Fruit fly (Drosophila melanogaster) whole organism, prepupa: ENCODE results near the gene CG32267.
A peak's percentile ranks its signal among the peaks of the same experiment; 100 is the strongest.

Experiments used
- Blimp-1 ChIP-seq: fragments of 200-800 bp; sonication (Bioruptor generic); optimal IDR thresholded peaks from 3 replicates; lab custom pipeline; 2017; ENCODE audit warnings: missing biosample characterization, missing genetic modification characterization, mild to moderate bottlenecking, moderate library complexity, missing genetic modification reagents
- CG10669 ChIP-seq: fragments of 200-800 bp; sonication (Bioruptor generic); optimal IDR thresholded peaks from 3 replicates; lab custom pipeline; 2018; ENCODE audit warnings: missing biosample characterization, mild to moderate bottlenecking, missing genetic modification characterization, moderate library complexity
- CG11294 ChIP-seq: fragments of 200-800 bp; sonication (Bioruptor generic); IDR thresholded peaks from 2 replicates; pipeline ENCODE4 v1.3.6; 2022; ENCODE audit warnings: missing biosample characterization, missing genetic modification characterization
- CG11902 ChIP-seq: fragments of 200-800 bp; sonication (Bioruptor generic); optimal IDR thresholded peaks from 3 replicates; lab custom pipeline; 2016; ENCODE audit warnings: missing biosample characterization, missing genetic modification characterization
- CG15336 ChIP-seq: fragments of 200-800 bp; sonication (Bioruptor generic); IDR thresholded peaks from 2 replicates; pipeline ENCODE4 v1.3.6; 2022; ENCODE audit warnings: missing biosample characterization, missing genetic modification characterization
- CG3032 ChIP-seq: fragments of 200-800 bp; optimal IDR thresholded peaks from 2 replicates; lab custom pipeline; 2019; ENCODE audit warnings: missing biosample characterization, mild to moderate bottlenecking, missing genetic modification characterization, moderate library complexity
- CG31627 ChIP-seq: fragments of 200-800 bp; sonication (Bioruptor generic); optimal IDR thresholded peaks from 3 replicates; lab custom pipeline; 2016; ENCODE audit warnings: missing biosample characterization, missing genetic modification characterization
- CG32006 ChIP-seq: fragments of 200-800 bp; sonication (Bioruptor generic); optimal IDR thresholded peaks from 3 replicates; lab custom pipeline; 2017; ENCODE audit warnings: missing biosample characterization, mild to moderate bottlenecking, missing genetic modification characterization
- CG34406 ChIP-seq: fragments of 200-800 bp; sonication (Bioruptor generic); optimal IDR thresholded peaks from 3 replicates; lab custom pipeline; 2016; ENCODE audit warnings: missing biosample characterization, missing genetic modification characterization
- CG3919 ChIP-seq: fragments of 200-800 bp; sonication (Bioruptor generic); optimal IDR thresholded peaks from 3 replicates; lab custom pipeline; 2016; ENCODE audit warnings: missing biosample characterization, missing genetic modification characterization
- CG6276 ChIP-seq: fragments of 200-800 bp; sonication (Bioruptor generic); optimal IDR thresholded peaks from 2 replicates; lab custom pipeline; 2017; ENCODE audit warnings: missing biosample characterization, mild to moderate bottlenecking, missing genetic modification characterization
- CG6792 ChIP-seq: fragments of 200-800 bp; sonication (Bioruptor generic); optimal IDR thresholded peaks from 3 replicates; lab custom pipeline; 2016; ENCODE audit warnings: missing biosample characterization, missing genetic modification characterization
- CG8319 ChIP-seq: fragments of 200-800 bp; sonication (Bioruptor generic); optimal IDR thresholded peaks from 3 replicates; lab custom pipeline; 2016; ENCODE audit warnings: missing biosample characterization, missing genetic modification characterization
- CG8632 ChIP-seq: fragments of 200-800 bp; sonication (Bioruptor generic); optimal IDR thresholded peaks from 3 replicates; lab custom pipeline; 2016; ENCODE audit warnings: missing biosample characterization, missing genetic modification characterization
- Eip75B ChIP-seq: fragments of 200-800 bp; sonication (Bioruptor generic); optimal IDR thresholded peaks from 3 replicates; lab custom pipeline; 2016; ENCODE audit warnings: missing biosample characterization, missing genetic modification characterization
- Eip78C ChIP-seq: fragments of 200-800 bp; sonication (Bioruptor generic); peaks from one replicate; lab custom pipeline; 2016; ENCODE audit warnings: missing biosample characterization, missing genetic modification characterization
- Eip93F ChIP-seq: fragments of 200-800 bp; sonication (Bioruptor generic); optimal IDR thresholded peaks from 2 replicates; lab custom pipeline; 2016; ENCODE audit warnings: missing biosample characterization, mild to moderate bottlenecking, missing genetic modification characterization
- Ets96B ChIP-seq: fragments of 200-800 bp; optimal IDR thresholded peaks from 2 replicates; lab custom pipeline; 2019; ENCODE audit warnings: missing biosample characterization, mild to moderate bottlenecking, missing genetic modification characterization, moderate library complexity
- Hr39 ChIP-seq: fragments of 200-800 bp; sonication (Bioruptor generic); optimal IDR thresholded peaks from 2 replicates; lab custom pipeline; 2016; ENCODE audit warnings: missing biosample characterization, missing genetic modification characterization
- Hr4 ChIP-seq: fragments of 200-800 bp; sonication (Bioruptor generic); optimal IDR thresholded peaks from 3 replicates; lab custom pipeline; 2016; ENCODE audit warnings: missing biosample characterization, missing genetic modification characterization
- Lpt ChIP-seq: fragments of 200-800 bp; sonication (Bioruptor generic); optimal IDR thresholded peaks from 3 replicates; lab custom pipeline; 2016; ENCODE audit warnings: missing biosample characterization, missing genetic modification characterization
- Met ChIP-seq: fragments of 200-800 bp; sonication (Bioruptor generic); optimal IDR thresholded peaks from 3 replicates; lab custom pipeline; 2016; ENCODE audit warnings: missing biosample characterization, missing genetic modification characterization
- OdsH ChIP-seq: fragments of 200-800 bp; sonication (Bioruptor generic); optimal IDR thresholded peaks from 3 replicates; lab custom pipeline; 2016; ENCODE audit warnings: missing biosample characterization, missing genetic modification characterization
- Smox ChIP-seq: fragments of 200-800 bp; sonication (Bioruptor generic); optimal IDR thresholded peaks from 3 replicates; lab custom pipeline; 2016; ENCODE audit warnings: missing biosample characterization, missing genetic modification characterization
- Sox102F ChIP-seq: fragments of 200-800 bp; sonication (Bioruptor generic); optimal IDR thresholded peaks from 2 replicates; lab custom pipeline; 2016; ENCODE audit warnings: missing biosample characterization, mild to moderate bottlenecking, missing genetic modification characterization
- Sox14 ChIP-seq: fragments of 200-800 bp; sonication (Bioruptor generic); optimal IDR thresholded peaks from 3 replicates; lab custom pipeline; 2016; ENCODE audit warnings: missing biosample characterization, missing genetic modification characterization
- Sox15 ChIP-seq: fragments of 200-800 bp; sonication (Bioruptor generic); optimal IDR thresholded peaks from 3 replicates; lab custom pipeline; 2016; ENCODE audit warnings: missing biosample characterization, missing genetic modification characterization
- achi ChIP-seq: fragments of 200-800 bp; sonication (Bioruptor generic); optimal IDR thresholded peaks from 3 replicates; lab custom pipeline; 2016; ENCODE audit warnings: missing biosample characterization, missing genetic modification characterization
- acj6 ChIP-seq: fragments of 200-800 bp; sonication (Bioruptor generic); optimal IDR thresholded peaks from 3 replicates; lab custom pipeline; 2016; ENCODE audit warnings: missing biosample characterization, missing genetic modification characterization
- cyc ChIP-seq: fragments of 200-800 bp; sonication (Bioruptor generic); optimal IDR thresholded peaks from 3 replicates; lab custom pipeline; 2016; ENCODE audit warnings: missing biosample characterization, missing genetic modification characterization
- dac ChIP-seq: fragments of 200-800 bp; sonication (Bioruptor generic); optimal IDR thresholded peaks from 2 replicates; lab custom pipeline; 2017; ENCODE audit warnings: missing biosample characterization, mild to moderate bottlenecking, missing genetic modification characterization
- dsx ChIP-seq: fragments of 200-800 bp; optimal IDR thresholded peaks from 3 replicates; lab custom pipeline; 2019; ENCODE audit warnings: missing biosample characterization, mild to moderate bottlenecking, missing genetic modification characterization, moderate library complexity; ENCODE audit not compliant: poor library complexity, severe bottlenecking
- eg ChIP-seq: fragments of 200-800 bp; sonication (Bioruptor generic); IDR thresholded peaks from 3 replicates; pipeline ENCODE4 v1.3.6; 2022; ENCODE audit warnings: missing biosample characterization, missing genetic modification characterization
- esn ChIP-seq: fragments of 200-800 bp; sonication (Bioruptor generic); optimal IDR thresholded peaks from 2 replicates; lab custom pipeline; 2016; ENCODE audit warnings: missing biosample characterization, mild to moderate bottlenecking, missing genetic modification characterization, moderate library complexity
- lz ChIP-seq: fragments of 200-800 bp; sonication (Bioruptor generic); optimal IDR thresholded peaks from 3 replicates; lab custom pipeline; 2016; ENCODE audit warnings: missing biosample characterization, missing genetic modification characterization
- net ChIP-seq: fragments of 200-800 bp; sonication (Bioruptor generic); optimal IDR thresholded peaks from 3 replicates; lab custom pipeline; 2016; ENCODE audit warnings: missing biosample characterization, missing genetic modification characterization
- pdm3 ChIP-seq: fragments of 200-800 bp; sonication (Bioruptor generic); optimal IDR thresholded peaks from 3 replicates; lab custom pipeline; 2016; ENCODE audit warnings: missing biosample characterization, missing genetic modification characterization
- salr ChIP-seq, 2 experiments: fragments of 200-800 bp; sonication (Bioruptor generic); optimal IDR thresholded peaks; 3 replicates each; lab custom pipeline; 2016 to 2018; ENCODE audit warnings: missing biosample characterization in 2 of 2, missing genetic modification characterization in 2 of 2, mild to moderate bottlenecking in 1 of 2
- ss ChIP-seq, 2 experiments: fragments of 200-800 bp; sonication (Bioruptor generic); optimal IDR thresholded peaks; 2 replicates in 1 of 2; 3 replicates in 1 of 2; lab custom pipeline; 2017 to 2018; ENCODE audit warnings: mild to moderate bottlenecking in 2 of 2, missing biosample characterization in 2 of 2, missing genetic modification characterization in 2 of 2, moderate library complexity in 1 of 2
- topi ChIP-seq: fragments of 200-800 bp; sonication (Bioruptor generic); optimal IDR thresholded peaks from 3 replicates; lab custom pipeline; 2016; ENCODE audit warnings: missing biosample characterization, missing genetic modification characterization
- vri ChIP-seq: fragments of 200-800 bp; sonication (Bioruptor generic); optimal IDR thresholded peaks from 3 replicates; lab custom pipeline; 2016; ENCODE audit warnings: missing biosample characterization, mild to moderate bottlenecking, missing genetic modification characterization

CG32267 gene

DNA sequence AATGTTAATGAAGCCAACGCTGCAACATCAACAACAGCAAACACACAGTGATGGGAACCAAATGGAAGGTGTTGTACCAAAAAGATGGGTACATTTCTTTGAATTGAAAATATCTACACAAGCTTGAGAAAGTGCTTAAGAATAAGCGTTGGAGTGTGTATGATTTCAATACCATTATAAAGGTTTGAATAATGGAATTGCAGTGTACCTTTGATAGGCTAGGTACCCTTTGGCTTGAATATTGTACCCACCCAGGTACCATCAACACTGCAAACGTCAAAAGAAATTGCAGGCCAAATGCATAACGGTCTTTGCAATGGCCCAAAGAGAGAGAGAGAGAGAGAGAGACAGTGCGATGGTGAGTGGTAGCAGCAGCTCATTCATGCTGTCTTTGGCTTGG lies 19.2 kb downstream of the CG32267 start (continued):
- TF ChIP-seq Hr4 (GFP tag; lab: Kevin White, UChicago) (peak; percentile 13), Ets96B (tag; lab: Kevin White, UChicago) (no peak), net (GFP tag; lab: Kevin White, UChicago) (no peak), CG34406 (no peak), CG32006 (GFP tag; lab: Kevin White, UChicago) (peak; percentile 11)

- TF ChIP-seq eg: 0 out of 3 replicates have a peak, but pooled peaks have one; percentile 21
- no peak for TF ChIP-seq Sox15
- no peak for TF ChIP-seq Smox (GFP tag; lab: Kevin White, UChicago)
Measured at dm6 chr3L:3451774-3452173, 20.1 kb downstream of the CG32267 start.

DNA sequence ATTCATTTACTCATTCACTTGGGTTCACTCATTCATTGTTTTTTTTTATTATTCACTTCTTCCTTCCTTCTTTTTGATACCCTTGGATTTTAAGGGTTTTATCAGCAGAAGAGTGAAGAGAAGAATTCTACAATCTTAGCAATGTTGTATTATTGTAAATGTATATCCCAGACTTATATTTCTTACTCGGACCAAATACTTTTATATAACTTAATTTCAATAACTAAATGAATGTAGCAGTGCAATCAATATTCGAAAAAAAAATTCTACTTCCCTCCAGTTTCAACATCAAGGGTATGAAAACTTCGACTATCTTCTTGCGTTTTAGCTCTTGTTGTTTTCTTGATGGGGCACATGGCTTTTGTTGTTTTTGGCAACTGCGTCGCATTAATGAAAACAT lies 21.5 kb downstream of the CG32267 start:
- peak; percentile 20 for TF ChIP-seq cyc (GFP tag; lab: Kevin White, UChicago)
- TF ChIP-seq Met: peak; percentile 85
- no peak for TF ChIP-seq CG6276 (GFP tag; lab: Kevin White, UChicago)
- TF ChIP-seq topi (GFP tag; lab: Kevin White, UChicago): peak; percentile 57
- peak; percentile 94 for TF ChIP-seq Eip78C (GFP tag; lab: Kevin White, UChicago)
- peak; percentile 82 for TF ChIP-seq esn (GFP tag; lab: Kevin White, UChicago)
- peak; percentile 70 for TF ChIP-seq CG8632 (GFP tag; lab: Kevin White, UChicago)
- peak; percentile 89 for TF ChIP-seq Sox102F (GFP tag; lab: Kevin White, UChicago)
- TF ChIP-seq CG31627 (GFP tag; lab: Kevin White, UChicago): peak; percentile 77
- peak; percentile 49 for TF ChIP-seq Sox15
- peak; percentile 25 for TF ChIP-seq Eip93F
- peak; percentile 74 for TF ChIP-seq acj6 (GFP tag; lab: Kevin White, UChicago)
- peak; percentile 73 for TF ChIP-seq pdm3 (GFP tag; lab: Kevin White, UChicago)
- peak; percentile 71 for TF ChIP-seq vri (GFP tag; lab: Kevin White, UChicago)
- TF ChIP-seq Smox (GFP tag; lab: Kevin White, UChicago): peak; percentile 79
- peak in 1 of 2 experiments; percentile 41 for TF ChIP-seq ss (GFP tag; optimal IDR thresholded peaks at IDR 0.05; lab: Kevin White, UChicago)
- TF ChIP-seq net (GFP tag; lab: Kevin White, UChicago): peak; percentile 30
- no peak for TF ChIP-seq CG3919 (GFP tag; lab: Kevin White, UChicago)
- TF ChIP-seq CG6792 (GFP tag; lab: Kevin White, UChicago): peak; percentile 61
- peak in 1 of 2 experiments; percentile 10 for TF ChIP-seq salr (GFP tag; optimal IDR thresholded peaks at IDR 0.05; lab: Kevin White, UChicago)
- peak; percentile 33 for TF ChIP-seq Eip75B (GFP tag; lab: Kevin White, UChicago)
- peak; percentile 8 for TF ChIP-seq CG32006 (GFP tag; lab: Kevin White, UChicago)
- peak; percentile 27 for TF ChIP-seq dsx (GFP tag; lab: Kevin White, UChicago)
- no peak for TF ChIP-seq dac (GFP tag; lab: Kevin White, UChicago)
- TF ChIP-seq CG10669 (GFP tag; lab: Kevin White, UChicago): peak; percentile 31
- 0 out of 2 replicates have a peak, but pooled peaks have one; percentile 9 for TF ChIP-seq CG15336 (GFP tag; lab: Robert Waterston, UW)
- TF ChIP-seq CG11294 (GFP tag; lab: Robert Waterston, UW): no peak
- TF ChIP-seq Blimp-1 (GFP tag; lab: Kevin White, UChicago): peak; percentile 6
- no peak for TF ChIP-seq Lpt (GFP tag; lab: Kevin White, UChicago)
- TF ChIP-seq Ets96B (tag; lab: Kevin White, UChicago): peak; percentile 7
- peak; percentile 75 for TF ChIP-seq CG34406
- TF ChIP-seq lz (GFP tag; lab: Kevin White, UChicago): peak; percentile 55
- peak; percentile 84 for TF ChIP-seq Hr39 (GFP tag; lab: Kevin White, UChicago)
- TF ChIP-seq CG8319 (GFP tag; lab: Kevin White, UChicago): no peak
- no peak for TF ChIP-seq CG11902
- peak; percentile 63 for TF ChIP-seq OdsH (GFP tag; lab: Kevin White, UChicago)
- TF ChIP-seq achi (GFP tag; lab: Kevin White, UChicago): peak; percentile 50
- peak; percentile 74 for TF ChIP-seq Sox14 (GFP tag; lab: Kevin White, UChicago)
- TF ChIP-seq CG3032: no peak
